ENCODE assay signal across 1 fruit fly cellular context in the genomic region with DNA sequence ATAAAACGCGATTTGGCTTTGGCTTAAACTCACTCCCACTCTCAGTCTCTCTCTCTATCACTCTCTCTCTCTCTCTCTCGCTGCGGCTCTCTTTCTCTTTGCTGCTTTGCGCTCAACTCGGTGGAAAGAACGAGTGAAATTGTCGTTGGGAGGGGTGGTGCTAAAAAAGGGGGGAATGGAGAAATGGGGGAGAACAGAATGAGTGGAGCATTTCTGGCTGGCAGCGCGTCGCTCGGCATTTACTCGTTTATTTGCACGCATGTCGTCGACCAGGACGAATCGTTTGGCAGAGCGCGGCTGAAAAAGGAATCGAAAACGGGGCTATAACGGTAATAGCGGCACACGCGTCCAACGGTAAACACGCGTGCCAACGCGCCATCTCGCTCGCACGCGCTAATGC.
TF ChIP-seq lines count a peak whose summit lies in the region.

A gene (plus strand): TSS at position 248 of the 400 bp plus-strand sequence.

TF ChIP-seq in whole organism, embryonic, 481 proteins besides CTCF, POLR2A, EP300 and RAD21 (continued from another document):
- TF ChIP-seq Bgb (GFP tag; IDR thresholded peaks at IDR 0.05; lab: Robert Waterston, UW; ENCODE audit: partially characterized antibody) (peak; percentile 69; the same call in 1 of the 2 replicates), gro (GFP tag; optimal IDR thresholded peaks at IDR 0.05; lab: Kevin White, UChicago) (no peak), seq (GFP tag; IDR thresholded peaks at IDR 0.05; lab: Robert Waterston, UW) (peak; percentile 40; the same call in 1 of the 2 replicates), CG3995 (GFP tag; optimal IDR thresholded peaks at IDR 0.05; lab: Kevin White, UChicago) (no peak), hb (GFP tag; IDR thresholded peaks at IDR 0.05; lab: Robert Waterston, UW; ENCODE audit: partially characterized antibody) (no peak), ap (GFP tag; IDR thresholded peaks at IDR 0.05; lab: Robert Waterston, UW) (no peak), trem (tag; optimal IDR thresholded peaks at IDR 0.05; lab: Kevin White, UChicago) (no peak), sna (GFP tag; IDR thresholded peaks at IDR 0.05; lab: Robert Waterston, UW; ENCODE audit: partially characterized antibody) (0 out of 2 replicates have a peak, but pooled peaks have one; percentile 18), z (GFP tag; IDR thresholded peaks at IDR 0.05; lab: Robert Waterston, UW) (peak; percentile 99), nmo (GFP tag; optimal IDR thresholded peaks at IDR 0.05; lab: Kevin White, UChicago) (no peak), CG14014 (GFP tag; IDR thresholded peaks at IDR 0.05; lab: Robert Waterston, UW) (no peak), hbn (GFP tag; IDR thresholded peaks at IDR 0.05; lab: Robert Waterston, UW; ENCODE audit: partially characterized antibody) (peak; percentile 53; the same call in 1 of the 2 replicates), trh (GFP tag; optimal IDR thresholded peaks at IDR 0.05; lab: Kevin White, UChicago) (no peak), Mrtf (GFP tag; IDR thresholded peaks at IDR 0.05; lab: Robert Waterston, UW) (no peak), CG18599 (GFP tag; optimal IDR thresholded peaks at IDR 0.05; lab: Kevin White, UChicago) (peak; percentile 35), H2.0 (GFP tag; IDR thresholded peaks at IDR 0.05; lab: Robert Waterston, UW) (no peak), HHEX (GFP tag; optimal IDR thresholded peaks at IDR 0.05; lab: Kevin White, UChicago) (no peak), Hey (tag; optimal IDR thresholded peaks at IDR 0.05; lab: Kevin White, UChicago) (peak; percentile 51), BtbVII (GFP tag; optimal IDR thresholded peaks at IDR 0.05; lab: Kevin White, UChicago) (peak; percentile 22), Hand (GFP tag; optimal IDR thresholded peaks at IDR 0.05; lab: Kevin White, UChicago) (peak; percentile 36), mld (GFP tag; IDR thresholded peaks at IDR 0.05; lab: Robert Waterston, UW; ENCODE audit: partially characterized antibody) (0 out of 3 replicates have a peak, but pooled peaks have one; percentile 24), CG31365 (tag; optimal IDR thresholded peaks at IDR 0.05; lab: Kevin White, UChicago) (no peak), sens-2 (GFP tag; IDR thresholded peaks at IDR 0.05; lab: Robert Waterston, UW) (no peak), Asciz (GFP tag; optimal IDR thresholded peaks at IDR 0.05; lab: Kevin White, UChicago) (no peak), bbx (GFP tag; IDR thresholded peaks at IDR 0.05; lab: Robert Waterston, UW; ENCODE audit: partially characterized antibody) (peak; percentile 59; the same call in 1 of the 2 replicates), ewg (GFP tag; optimal IDR thresholded peaks at IDR 0.05; lab: Kevin White, UChicago) (peak; percentile 48), stwl (tag; optimal IDR thresholded peaks at IDR 0.05; lab: Kevin White, UChicago) (no peak), Deaf1 (tag; optimal IDR thresholded peaks at IDR 0.05; lab: Kevin White, UChicago) (peak; percentile 79), CG4617 (GFP tag; optimal IDR thresholded peaks at IDR 0.05; lab: Kevin White, UChicago; ENCODE audit: borderline replicate concordance) (no peak), CG10321 (GFP tag; IDR thresholded peaks at IDR 0.05; lab: Robert Waterston, UW) (peak; percentile 32; the same call in 1 of the 2 replicates), Nf-YC (tag; optimal IDR thresholded peaks at IDR 0.05; lab: Kevin White, UChicago) (no peak), CG34224 (GFP tag; IDR thresholded peaks at IDR 0.05; lab: Robert Waterston, UW; ENCODE audit: partially characterized antibody) (peak; percentile 44), Sry-β (GFP tag; optimal IDR thresholded peaks at IDR 0.05; lab: Kevin White, UChicago) (no peak), Scr (GFP tag; IDR thresholded peaks at IDR 0.05; lab: Robert Waterston, UW; ENCODE audit: partially characterized antibody) (0 out of 2 replicates have a peak, but pooled peaks have one; percentile 34), p53 (GFP tag; optimal IDR thresholded peaks at IDR 0.05; lab: Kevin White, UChicago) (no peak), CG13123 (GFP tag; optimal IDR thresholded peaks at IDR 0.05; lab: Kevin White, UChicago) (no peak), CG12659 (GFP tag; optimal IDR thresholded peaks at IDR 0.05; lab: Kevin White, UChicago) (no peak), crol (GFP tag; IDR thresholded peaks at IDR 0.05; lab: Robert Waterston, UW) (peak; percentile 91), wek (GFP tag; optimal IDR thresholded peaks at IDR 0.05; lab: Kevin White, UChicago) (no peak), Dad (GFP tag; optimal IDR thresholded peaks at IDR 0.05; lab: Kevin White, UChicago) (no peak), CG8290 (GFP tag; optimal IDR thresholded peaks at IDR 0.05; lab: Kevin White, UChicago) (no peak), CG8290 (tag; optimal IDR thresholded peaks at IDR 0.05; lab: Kevin White, UChicago) (peak in 1 of 2 experiments; percentile 59), dmrt11E (tag; optimal IDR thresholded peaks at IDR 0.05; lab: Kevin White, UChicago) (no peak), Jarid2 (GFP tag; optimal IDR thresholded peaks at IDR 0.05; lab: Kevin White, UChicago) (peak; percentile 54), E2f1 (GFP tag; IDR thresholded peaks at IDR 0.05; lab: Robert Waterston, UW) (no peak), ken (GFP tag; IDR thresholded peaks at IDR 0.05; lab: Robert Waterston, UW) (no peak), CG18764 (GFP tag; optimal IDR thresholded peaks at IDR 0.05; lab: Kevin White, UChicago) (no peak), zfh1 (GFP tag; IDR thresholded peaks at IDR 0.05; lab: Robert Waterston, UW) (no peak), odd (GFP tag; optimal IDR thresholded peaks at IDR 0.05; lab: Kevin White, UChicago) (no peak), dmrt99B (tag; optimal IDR thresholded peaks at IDR 0.05; lab: Kevin White, UChicago) (no peak), CG16779 (GFP tag; IDR thresholded peaks at IDR 0.05; lab: Robert Waterston, UW) (peak; percentile 68), NfI (GFP tag; optimal IDR thresholded peaks at IDR 0.05; lab: Kevin White, UChicago) (no peak), chn (GFP tag; optimal IDR thresholded peaks at IDR 0.05; lab: Kevin White, UChicago) (no peak), Opbp (GFP tag; IDR thresholded peaks at IDR 0.05; lab: Robert Waterston, UW; ENCODE audit: partially characterized antibody) (0 out of 3 replicates have a peak, but pooled peaks have one; percentile 55), nom (GFP tag; optimal IDR thresholded peaks at IDR 0.05; lab: Kevin White, UChicago) (peak; percentile 54), CG31441 (GFP tag; IDR thresholded peaks at IDR 0.05; lab: Robert Waterston, UW) (no peak), CG12155 (GFP tag; optimal IDR thresholded peaks at IDR 0.05; lab: Kevin White, UChicago) (peak; percentile 44), tgo (GFP tag; IDR thresholded peaks at IDR 0.05; lab: Robert Waterston, UW) (no peak), nerfin-2 (GFP tag; IDR thresholded peaks at IDR 0.05; lab: Robert Waterston, UW; ENCODE audit: partially characterized antibody) (0 out of 2 replicates have a peak, but pooled peaks have one; percentile 35), CG30403 (GFP tag; optimal IDR thresholded peaks at IDR 0.05; lab: Kevin White, UChicago) (no peak), tx (GFP tag; optimal IDR thresholded peaks at IDR 0.05; lab: Kevin White, UChicago) (no peak), zen2 (GFP tag; IDR thresholded peaks at IDR 0.05; lab: Robert Waterston, UW; ENCODE audit: partially characterized antibody) (peak; percentile 49; the same call in 2 of the 3 replicates), disco-r (GFP tag; optimal IDR thresholded peaks at IDR 0.05; lab: Kevin White, UChicago) (no peak), rib (GFP tag; IDR thresholded peaks at IDR 0.05; lab: Robert Waterston, UW) (no peak), tll (GFP tag; optimal IDR thresholded peaks at IDR 0.05; lab: Kevin White, UChicago) (no peak), run (tag; optimal IDR thresholded peaks at IDR 0.05; lab: Kevin White, UChicago) (no peak)
